Worm (Caenorhabditis elegans): ENCODE measurements around the gene dod-6.

dod-6 gene

DNA sequence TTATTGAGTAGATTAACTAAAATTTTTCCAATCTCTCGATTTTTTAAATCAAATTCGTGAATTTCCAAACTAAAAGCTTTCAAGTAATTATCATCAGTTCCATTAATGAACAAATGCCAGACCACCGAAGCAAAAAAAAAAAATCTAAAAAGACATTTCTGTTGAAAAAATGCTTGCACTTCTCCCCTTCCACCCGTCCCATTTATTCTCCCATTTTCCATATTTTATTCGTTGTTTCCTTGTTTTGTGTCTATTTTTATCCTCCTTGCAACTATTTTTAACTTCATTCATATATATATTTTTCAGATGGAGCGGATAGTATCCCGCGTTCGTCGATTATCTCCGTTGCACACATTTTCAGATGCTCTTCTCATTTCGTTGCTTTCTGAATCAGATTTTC lies 8.6 kb upstream of the dod-6 start, which contains the start of gene epac-1:
epac-1 (plus strand) TSS at position 301 of the 400 bp plus-strand sequence.
- no peak for TF ChIP-seq mep-1 (tag; optimal IDR thresholded peaks at IDR 0.05)
- TF ChIP-seq unc-30 (tag; optimal IDR thresholded peaks at IDR 0.05), result no peak
- no peak for TF ChIP-seq ceh-88 (GFP tag; IDR thresholded peaks at IDR 0.05)
- no peak for TF ChIP-seq fos-1 (tag; optimal IDR thresholded peaks at IDR 0.05)
- TF ChIP-seq irx-1 (tag; optimal IDR thresholded peaks at IDR 0.05), result no peak
- no peak for TF ChIP-seq ceh-82 (tag; optimal IDR thresholded peaks at IDR 0.05)
- TF ChIP-seq lin-35 (GFP tag; optimal IDR thresholded peaks at IDR 0.05), result no peak
- TF ChIP-seq pag-3 (tag; optimal IDR thresholded peaks at IDR 0.05; ENCODE audit: borderline replicate concordance, insufficient read depth), result no peak
- no peak for TF ChIP-seq pqm-1 (tag; optimal IDR thresholded peaks at IDR 0.05)
- TF ChIP-seq ceh-63 (GFP tag; optimal IDR thresholded peaks at IDR 0.05), result no peak
- no peak for TF ChIP-seq nhr-85 (tag)
- TF ChIP-seq sup-37 (GFP tag; optimal IDR thresholded peaks at IDR 0.05), result no peak
- TF ChIP-seq ztf-4 (tag; optimal IDR thresholded peaks at IDR 0.05), result no peak
- no peak for TF ChIP-seq jun-1 (tag; optimal IDR thresholded peaks at IDR 0.05)
- TF ChIP-seq nhr-28 (tag; optimal IDR thresholded peaks at IDR 0.05), result no peak
- TF ChIP-seq elt-3 (tag; optimal IDR thresholded peaks at IDR 0.05), result no peak
- no peak for TF ChIP-seq nhr-47 (tag; optimal IDR thresholded peaks at IDR 0.05)
- TF ChIP-seq mef-2 (tag; optimal IDR thresholded peaks at IDR 0.05), result no peak

DNA sequence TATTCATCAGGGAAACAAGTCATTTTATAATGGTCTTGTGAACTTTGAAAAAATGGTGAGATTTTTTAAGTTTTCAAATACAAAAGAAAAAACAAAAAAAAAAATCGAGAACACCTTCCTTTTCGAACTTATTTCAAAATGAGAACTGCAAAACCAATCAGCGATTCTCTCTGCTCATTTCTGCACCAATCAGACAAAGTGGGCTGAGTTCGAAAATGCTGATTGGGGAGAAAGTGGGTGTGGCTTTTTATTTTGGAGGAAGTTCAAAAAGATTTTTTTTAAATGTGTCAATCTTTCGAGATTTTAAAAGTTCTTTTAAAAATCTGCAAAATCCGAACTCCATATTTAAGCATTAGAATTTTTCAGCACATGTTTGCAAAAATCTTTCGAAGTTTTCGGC lies 2.9 kb upstream of the dod-6 start:
- TF ChIP-seq alr-1 (tag; optimal IDR thresholded peaks at IDR 0.05; ENCODE audit: borderline replicate concordance) (no peak), efl-1 (optimal IDR thresholded peaks at IDR 0.05) (no peak), efl-1 (GFP tag; optimal IDR thresholded peaks at IDR 0.05 in 1 of 2) (peak in 1 of 2 experiments; percentile 88)

DNA sequence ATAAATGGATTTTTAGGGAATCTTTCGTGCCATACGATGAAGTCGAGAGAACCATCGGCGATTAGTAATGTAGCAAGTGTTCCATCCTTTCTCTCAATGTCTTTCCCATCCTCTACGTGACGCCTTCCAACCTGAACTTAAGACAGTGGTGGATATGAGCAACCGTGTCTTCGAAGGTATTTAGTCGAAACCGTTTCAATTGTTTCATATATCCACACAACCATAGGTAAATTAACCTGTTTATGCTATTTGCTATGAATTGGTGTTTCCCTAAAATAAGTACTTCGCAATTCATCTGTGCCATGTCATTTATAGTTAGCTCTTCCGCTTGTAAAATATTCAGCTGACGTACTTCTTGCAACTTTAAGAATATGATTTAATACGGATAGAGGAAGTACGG lies 1.6 kb upstream of the dod-6 start:
- TF ChIP-seq efl-1 (optimal IDR thresholded peaks at IDR 0.05), result no peak
- TF ChIP-seq efl-1 (GFP tag; optimal IDR thresholded peaks at IDR 0.05 in 1 of 2), result peak in 1 of 2 experiments; percentile 64
- TF ChIP-seq jun-1 (tag; optimal IDR thresholded peaks at IDR 0.05), result no peak

DNA sequence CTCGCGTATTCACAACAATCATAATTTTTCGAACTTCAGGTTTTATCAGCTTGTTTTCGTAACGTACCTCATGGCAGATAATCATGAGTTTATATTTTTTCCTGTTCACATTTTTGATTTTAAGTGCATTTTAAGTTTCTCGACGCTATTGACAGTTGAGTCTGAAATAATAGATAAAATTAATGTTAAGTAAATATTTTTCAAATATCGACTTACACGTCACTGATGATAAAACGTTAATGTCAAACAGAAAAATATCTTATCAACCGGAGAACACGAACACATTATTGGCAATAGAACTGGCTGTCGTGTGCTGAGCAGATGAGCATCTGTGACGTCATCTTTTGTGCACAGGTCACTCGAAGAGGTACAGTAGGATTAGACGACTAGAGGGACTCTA lies 720 bp upstream of the dod-6 start:
- TF ChIP-seq nhr-76 (tag; optimal IDR thresholded peaks at IDR 0.05), result no peak
- no peak for TF ChIP-seq lin-14 (GFP tag; optimal IDR thresholded peaks at IDR 0.05)
- no peak for TF ChIP-seq pax-3 (tag; optimal IDR thresholded peaks at IDR 0.05)
- TF ChIP-seq zip-4 (GFP tag; optimal IDR thresholded peaks at IDR 0.05), result no peak
- TF ChIP-seq vab-15 (tag; optimal IDR thresholded peaks at IDR 0.05), result no peak
- no peak for TF ChIP-seq fos-1 (tag; optimal IDR thresholded peaks at IDR 0.05)
- TF ChIP-seq mdl-1 (tag; optimal IDR thresholded peaks at IDR 0.05), result no peak
- TF ChIP-seq ceh-82 (tag; optimal IDR thresholded peaks at IDR 0.05), result no peak
- TF ChIP-seq unc-98 (GFP tag; IDR thresholded peaks at IDR 0.05), result no peak
- TF ChIP-seq swsn-7 (tag; optimal IDR thresholded peaks at IDR 0.05), result no peak
- TF ChIP-seq ztf-4 (tag; optimal IDR thresholded peaks at IDR 0.05), result no peak

DNA sequence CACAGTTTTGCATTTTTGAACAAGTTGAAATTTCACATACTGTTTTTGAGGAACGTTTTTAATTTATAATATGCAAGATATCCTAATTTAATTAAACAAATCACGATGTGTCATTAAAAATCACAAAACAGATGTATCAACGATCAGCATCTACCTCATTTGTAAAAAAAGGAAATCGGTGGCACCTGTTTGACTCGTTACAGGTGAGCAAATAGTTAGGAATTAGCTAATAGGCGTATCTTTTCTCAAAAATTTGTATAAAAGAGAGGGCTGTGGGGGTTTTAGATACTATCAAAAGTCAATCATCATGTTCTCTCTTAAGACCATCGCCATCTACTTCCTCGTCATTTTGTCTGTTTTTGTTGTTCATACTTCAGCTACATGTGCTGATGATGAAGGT lies 1.5 kb downstream of the dod-6 start, which contains the start of gene T20G5.8:
T20G5.8 (plus strand) TSS at position 301 of the 400 bp plus-strand sequence.
- TF ChIP-seq blmp-1 (tag; optimal IDR thresholded peaks at IDR 0.05) (no peak), ceh-82 (tag; optimal IDR thresholded peaks at IDR 0.05) (no peak), ama-1 (optimal IDR thresholded peaks at IDR 0.05) (no peak), mef-2 (tag; optimal IDR thresholded peaks at IDR 0.05) (no peak), snu-23 (GFP tag; optimal IDR thresholded peaks at IDR 0.05) (no peak), lsy-2 (tag; optimal IDR thresholded peaks at IDR 0.05) (no peak), lin-14 (GFP tag; optimal IDR thresholded peaks at IDR 0.05) (no peak), C16A3.4 (tag; optimal IDR thresholded peaks at IDR 0.05) (no peak), ceh-8 (GFP tag; optimal IDR thresholded peaks at IDR 0.05) (no peak)
